Worm (Caenorhabditis elegans) whole organism, late embryonic: Measurements from ENCODE around the gene B0303.7.
A peak's percentile ranks its signal among the peaks of the same experiment; 100 is the strongest.

ENCODE experiments used
- F13H6.1 ChIP-seq: sonication (generic microtip); optimal IDR thresholded peaks from 2 replicates; lab custom pipeline; 2016; ENCODE audit warnings: missing genetic modification characterization, missing compliant biosample characterization
- K02D7.2 ChIP-seq: sonication (generic microtip); optimal IDR thresholded peaks from 2 replicates; lab custom pipeline; 2017; ENCODE audit warnings: mild to moderate bottlenecking, missing genetic modification characterization, missing compliant biosample characterization
- K09A11.1 ChIP-seq: sonication (generic microtip); optimal IDR thresholded peaks from 2 replicates; lab custom pipeline; 2017; ENCODE audit warnings: antibody characterized with exemption, mild to moderate bottlenecking, missing genetic modification characterization, missing compliant biosample characterization; ENCODE audit not compliant: insufficient read depth
- T23F11.4 ChIP-seq: fragments of 200-800 bp; sonication (Bioruptor generic); optimal IDR thresholded peaks from 2 replicates; lab custom pipeline; 2018; ENCODE audit warnings: mild to moderate bottlenecking, missing genetic modification characterization, missing compliant biosample characterization
- Y22D7AL.16 ChIP-seq: sonication (generic microtip); optimal IDR thresholded peaks from 2 replicates; lab custom pipeline; 2016; ENCODE audit warnings: missing genetic modification characterization, missing compliant biosample characterization
- ahr-1 ChIP-seq: sonication (generic microtip); optimal IDR thresholded peaks from 2 replicates; lab custom pipeline; 2016; ENCODE audit warnings: missing genetic modification characterization, missing compliant biosample characterization
- ceh-14 ChIP-seq: sonication (generic microtip); optimal IDR thresholded peaks from 2 replicates; lab custom pipeline; 2016; ENCODE audit warnings: missing genotype, missing genetic modification characterization, missing compliant biosample characterization
- ceh-18 ChIP-seq: sonication (generic microtip); optimal IDR thresholded peaks from 2 replicates; lab custom pipeline; 2016; ENCODE audit warnings: missing genetic modification characterization, missing compliant biosample characterization
- ceh-19 ChIP-seq: fragments of 200-800 bp; sonication (Bioruptor generic); optimal IDR thresholded peaks from 2 replicates; lab custom pipeline; 2018; ENCODE audit warnings: mild to moderate bottlenecking, missing genetic modification characterization, missing compliant biosample characterization
- ceh-2 ChIP-seq: sonication (generic microtip); optimal IDR thresholded peaks from 2 replicates; lab custom pipeline; 2016; ENCODE audit warnings: missing genotype, missing genetic modification characterization, missing compliant biosample characterization
- ceh-22 ChIP-seq: sonication (generic microtip); optimal IDR thresholded peaks from 2 replicates; lab custom pipeline; 2017; ENCODE audit warnings: missing biosample characterization, missing genetic modification characterization
- ceh-24 ChIP-seq: sonication (generic microtip); optimal IDR thresholded peaks from 2 replicates; lab custom pipeline; 2016; ENCODE audit warnings: mild to moderate bottlenecking, missing genetic modification characterization, missing compliant biosample characterization
- ceh-30 ChIP-seq: fragments of 150-350 bp; optimal IDR thresholded peaks from 2 replicates; lab custom pipeline; 2014; ENCODE audit warnings: missing biosample characterization, missing genetic modification characterization
- ceh-31 ChIP-seq: sonication (generic microtip); optimal IDR thresholded peaks from 2 replicates; lab custom pipeline; 2016; ENCODE audit warnings: missing genetic modification characterization, missing compliant biosample characterization
- ceh-34 ChIP-seq: sonication (generic microtip); optimal IDR thresholded peaks from 2 replicates; lab custom pipeline; 2016; ENCODE audit warnings: mild to moderate bottlenecking, missing genetic modification characterization, missing compliant biosample characterization
- ceh-45 ChIP-seq: fragments of 200-800 bp; sonication (Bioruptor generic); IDR thresholded peaks from 2 replicates; pipeline ENCODE4 v1.3.6; 2022; ENCODE audit warnings: missing genetic modification reagents, missing genetic modification characterization, missing compliant biosample characterization
- ceh-48 ChIP-seq: sonication (generic microtip); optimal IDR thresholded peaks from 2 replicates; lab custom pipeline; 2016; ENCODE audit warnings: missing genetic modification characterization, inconsistent platforms, missing compliant biosample characterization
- ceh-6 ChIP-seq: fragments of 200-800 bp; sonication (Bioruptor generic); optimal IDR thresholded peaks from 2 replicates; lab custom pipeline; 2018; ENCODE audit warnings: mild to moderate bottlenecking, missing genetic modification characterization, missing compliant biosample characterization
- ceh-9 ChIP-seq: sonication (generic microtip); optimal IDR thresholded peaks from 2 replicates; lab custom pipeline; 2016; ENCODE audit warnings: mild to moderate bottlenecking, missing genetic modification characterization, inconsistent platforms, missing compliant biosample characterization
- che-1 ChIP-seq: sonication (generic microtip); optimal IDR thresholded peaks from 2 replicates; lab custom pipeline; 2016; ENCODE audit warnings: mild to moderate bottlenecking, missing genetic modification characterization, missing compliant biosample characterization
- dve-1 ChIP-seq: sonication (generic microtip); optimal IDR thresholded peaks from 2 replicates; lab custom pipeline; 2017; ENCODE audit warnings: antibody characterized with exemption, mild to moderate bottlenecking, missing genetic modification characterization, missing compliant biosample characterization
- elt-4 ChIP-seq: sonication (generic microtip); optimal IDR thresholded peaks from 2 replicates; lab custom pipeline; 2016; ENCODE audit warnings: missing genetic modification characterization, missing compliant biosample characterization
- ets-4 ChIP-seq: sonication (generic microtip); optimal IDR thresholded peaks from 2 replicates; lab custom pipeline; 2016; ENCODE audit warnings: missing genetic modification characterization, missing compliant biosample characterization
- eyg-1 ChIP-seq: sonication (generic microtip); optimal IDR thresholded peaks from 2 replicates; lab custom pipeline; 2016; ENCODE audit warnings: missing genotype, missing genetic modification characterization, missing compliant biosample characterization
- fax-1 ChIP-seq: sonication (generic microtip); optimal IDR thresholded peaks from 2 replicates; lab custom pipeline; 2016; ENCODE audit warnings: missing genotype, missing genetic modification characterization, missing compliant biosample characterization
- gmeb-2 ChIP-seq: sonication (generic microtip); optimal IDR thresholded peaks from 2 replicates; lab custom pipeline; 2016; ENCODE audit warnings: missing genetic modification characterization, inconsistent platforms, missing compliant biosample characterization
- hlh-13 ChIP-seq: fragments of 200-800 bp; sonication (Bioruptor generic); optimal IDR thresholded peaks from 2 replicates; lab custom pipeline; 2018; ENCODE audit warnings: mild to moderate bottlenecking, missing genetic modification characterization, missing compliant biosample characterization
- hlh-15 ChIP-seq: sonication (generic microtip); optimal IDR thresholded peaks from 2 replicates; lab custom pipeline; 2016; ENCODE audit warnings: missing genetic modification characterization, missing compliant biosample characterization
- hlh-30 ChIP-seq: sonication (generic microtip); optimal IDR thresholded peaks from 2 replicates; lab custom pipeline; 2017; ENCODE audit warnings: antibody characterized with exemption, missing genetic modification characterization, missing compliant biosample characterization; ENCODE audit not compliant: insufficient read depth
- hlh-6 ChIP-seq: sonication (generic microtip); optimal IDR thresholded peaks from 2 replicates; lab custom pipeline; 2016; ENCODE audit warnings: missing genotype, missing genetic modification characterization, missing compliant biosample characterization
- hlh-8 ChIP-seq: sonication (generic microtip); optimal IDR thresholded peaks from 2 replicates; lab custom pipeline; 2016; ENCODE audit warnings: missing genotype, missing genetic modification characterization, missing compliant biosample characterization
- lin-11 ChIP-seq: fragments of 200-800 bp; sonication (Bioruptor generic); optimal IDR thresholded peaks from 2 replicates; lab custom pipeline; 2018; ENCODE audit warnings: mild to moderate bottlenecking, missing genetic modification characterization, missing compliant biosample characterization
- madf-2 ChIP-seq: sonication (generic microtip); optimal IDR thresholded peaks from 2 replicates; lab custom pipeline; 2017; ENCODE audit warnings: missing genetic modification characterization, missing compliant biosample characterization
- mec-3 ChIP-seq: sonication (generic microtip); optimal IDR thresholded peaks from 2 replicates; lab custom pipeline; 2016; ENCODE audit warnings: borderline replicate concordance, missing genetic modification characterization, missing compliant biosample characterization
- nfya-1 ChIP-seq: sonication (generic microtip); optimal IDR thresholded peaks from 2 replicates; lab custom pipeline; 2017; ENCODE audit warnings: missing genetic modification characterization, mild to moderate bottlenecking, missing compliant biosample characterization, antibody characterized with exemption, moderate library complexity
- nhr-232 ChIP-seq: sonication (generic microtip); optimal IDR thresholded peaks from 2 replicates; lab custom pipeline; 2016; ENCODE audit warnings: missing genetic modification characterization, missing compliant biosample characterization
- npax-4 ChIP-seq: sonication (generic microtip); optimal IDR thresholded peaks from 2 replicates; lab custom pipeline; 2016; ENCODE audit warnings: missing genetic modification characterization, missing compliant biosample characterization
- odd-2 ChIP-seq: sonication (generic microtip); optimal IDR thresholded peaks from 2 replicates; lab custom pipeline; 2017; ENCODE audit warnings: antibody characterized with exemption, mild to moderate bottlenecking, missing genetic modification characterization, missing compliant biosample characterization
- pat-9 ChIP-seq: fragments of 200-800 bp; sonication (Bioruptor generic); optimal IDR thresholded peaks from 2 replicates; lab custom pipeline; 2018; ENCODE audit warnings: mild to moderate bottlenecking, missing genetic modification characterization, moderate library complexity, missing compliant biosample characterization
- pax-1 ChIP-seq: fragments of 150-350 bp; optimal IDR thresholded peaks from 2 replicates; lab custom pipeline; 2014; ENCODE audit warnings: missing biosample characterization, missing genetic modification characterization
- pqm-1 ChIP-seq: sonication (generic microtip); optimal IDR thresholded peaks from 2 replicates; lab custom pipeline; 2016; ENCODE audit warnings: missing genetic modification characterization, missing compliant biosample characterization
- pros-1 ChIP-seq: fragments of 150-350 bp; optimal IDR thresholded peaks from 2 replicates; lab custom pipeline; 2014; ENCODE audit warnings: missing biosample characterization, missing genetic modification reagents, missing genetic modification characterization
- ref-2 ChIP-seq: sonication (generic microtip); optimal IDR thresholded peaks from 2 replicates; lab custom pipeline; 2016; ENCODE audit warnings: missing genetic modification characterization, missing compliant biosample characterization
- rnt-1 ChIP-seq: sonication (generic microtip); optimal IDR thresholded peaks from 2 replicates; lab custom pipeline; 2016; ENCODE audit warnings: missing genetic modification characterization, missing compliant biosample characterization
- sdc-2 ChIP-seq: sonication (generic microtip); optimal IDR thresholded peaks from 2 replicates; lab custom pipeline; 2016; ENCODE audit warnings: missing genotype, missing genetic modification characterization, missing compliant biosample characterization
- sox-2 ChIP-seq: fragments of 200-800 bp; sonication (Bioruptor generic); IDR thresholded peaks from 2 replicates; pipeline ENCODE4 v1.3.6; 2022; ENCODE audit warnings: missing genetic modification reagents, missing genetic modification characterization, missing compliant biosample characterization
- tbx-2 ChIP-seq: sonication (generic microtip); optimal IDR thresholded peaks from 2 replicates; lab custom pipeline; 2016; ENCODE audit warnings: missing genetic modification characterization, missing compliant biosample characterization
- ttx-3 ChIP-seq: sonication (generic microtip); optimal IDR thresholded peaks from 2 replicates; lab custom pipeline; 2016; ENCODE audit warnings: missing genetic modification reagents, missing genetic modification characterization, missing compliant biosample characterization
- unc-3 ChIP-seq, 2 experiments: fragments of 200-800 bp in 1 of 2; sonication (Bioruptor generic) in 1 of 2; sonication (generic microtip) in 1 of 2; conservative IDR thresholded peaks in 1 of 2; optimal IDR thresholded peaks in 1 of 2; 2 replicates each; pipeline versions ENCODE4 v1.3.6 to Lab custom; 2016 to 2022; ENCODE audit warnings: missing compliant biosample characterization in 2 of 2, missing genetic modification characterization in 2 of 2, missing genetic modification reagents in 1 of 2
- unc-42 ChIP-seq: sonication (generic microtip); optimal IDR thresholded peaks from 2 replicates; lab custom pipeline; 2016; ENCODE audit warnings: missing genotype, missing genetic modification characterization, missing compliant biosample characterization
- unc-86 ChIP-seq: sonication (generic microtip); optimal IDR thresholded peaks from 2 replicates; lab custom pipeline; 2016; ENCODE audit warnings: missing genetic modification characterization, missing compliant biosample characterization
- zip-5 ChIP-seq: sonication (generic microtip); optimal IDR thresholded peaks from 2 replicates; lab custom pipeline; 2016; ENCODE audit warnings: missing genetic modification characterization, missing compliant biosample characterization

B0303.7 gene

ce11 chrIII:8650235-8650817 is 43.1 kb upstream of the B0303.7 start, which contains the start of gene flp-23:
flp-23 (plus strand) TSS chrIII:8650767.
- TF ChIP-seq unc-3 (GFP tag; conservative IDR thresholded peaks at IDR 0.05; lab: Robert Waterston, UW) (peak; percentile 65; the same call in 1 of the 2 replicates), unc-3 (tag; optimal IDR thresholded peaks at IDR 0.05; lab: Kevin White, UChicago) (peak; percentile 23), ttx-3 (tag; lab: Kevin White, UChicago) (peak; percentile 57), ceh-22 (no peak), hlh-15 (peak; percentile 29), nfya-1 (tag; lab: Kevin White, UChicago) (peak; percentile 55), ceh-30 (tag; lab: Kevin White, UChicago) (no peak), Y22D7AL.16 (tag; lab: Kevin White, UChicago) (peak; percentile 27), madf-2 (tag; lab: Kevin White, UChicago) (peak; percentile 59), ceh-9 (tag; lab: Kevin White, UChicago) (peak; percentile 34), hlh-30 (tag; lab: Kevin White, UChicago) (no peak), eyg-1 (tag; lab: Kevin White, UChicago) (peak; percentile 54), ets-4 (tag; lab: Kevin White, UChicago) (peak; percentile 6), ceh-2 (peak; percentile 41), odd-2 (tag; lab: Kevin White, UChicago) (no peak), unc-42 (tag; lab: Kevin White, UChicago) (no peak), hlh-13 (GFP tag; lab: Kevin White, UChicago) (no peak), ceh-14 (tag; lab: Kevin White, UChicago) (peak; percentile 41), rnt-1 (tag; lab: Kevin White, UChicago) (peak; percentile 33), sox-2 (GFP tag; lab: Robert Waterston, UW) (peak; percentile 53), ahr-1 (tag; lab: Kevin White, UChicago) (no peak), ceh-24 (tag; lab: Kevin White, UChicago) (peak; percentile 10), ceh-19 (GFP tag; lab: Kevin White, UChicago) (peak; percentile 64), ceh-45 (GFP tag; lab: Robert Waterston, UW) (no peak), hlh-8 (tag; lab: Kevin White, UChicago) (no peak), pros-1 (tag; lab: Kevin White, UChicago) (no peak), F13H6.1 (tag; lab: Kevin White, UChicago) (no peak), lin-11 (tag; lab: Kevin White, UChicago) (peak; percentile 66), nhr-232 (tag; lab: Kevin White, UChicago) (peak; percentile 69), fax-1 (tag; lab: Kevin White, UChicago) (peak; percentile 60), ceh-31 (tag; lab: Kevin White, UChicago) (peak; percentile 57), gmeb-2 (tag; lab: Kevin White, UChicago) (peak; percentile 78), unc-86 (tag; lab: Kevin White, UChicago) (peak; percentile 63), che-1 (tag; lab: Kevin White, UChicago) (peak; percentile 79), ref-2 (tag; lab: Kevin White, UChicago) (peak; percentile 58), ceh-34 (tag; lab: Kevin White, UChicago) (peak; percentile 65), npax-4 (tag; lab: Kevin White, UChicago) (peak; percentile 60), pat-9 (tag; lab: Kevin White, UChicago) (peak; percentile 44), sdc-2 (tag; lab: Kevin White, UChicago) (peak; percentile 53), K09A11.1 (tag; lab: Kevin White, UChicago) (peak; percentile 56), mec-3 (tag; lab: Kevin White, UChicago) (no peak), hlh-6 (peak; percentile 60), elt-4 (tag; lab: Kevin White, UChicago) (no peak), dve-1 (tag; lab: Kevin White, UChicago) (peak; percentile 62), ceh-18 (tag; lab: Kevin White, UChicago) (peak; percentile 39), pax-1 (tag; lab: Kevin White, UChicago) (no peak), ceh-6 (GFP tag; lab: Kevin White, UChicago) (peak; percentile 59), ceh-48 (tag; lab: Kevin White, UChicago) (peak; percentile 60), K02D7.2 (tag; lab: Kevin White, UChicago) (peak; percentile 42), zip-5 (tag; lab: Kevin White, UChicago) (peak; percentile 53), tbx-2 (peak; percentile 70), T23F11.4 (GFP tag; lab: Kevin White, UChicago) (peak; percentile 51), pqm-1 (peak; percentile 17)
